Fruit fly (Drosophila melanogaster) whole organism: Measurements from ENCODE around the gene ex.

ENCODE experiments used
- CG8478 ChIP-seq: fragments of >200 bp; optimal IDR thresholded peaks from 2 replicates; lab custom pipeline; 2018; ENCODE audit warnings: inconsistent platforms
- Dll ChIP-seq: fragments of >200 bp; optimal IDR thresholded peaks from 2 replicates; lab custom pipeline; 2017
- pan ChIP-seq: fragments of >200 bp; optimal IDR thresholded peaks from 2 replicates; lab custom pipeline; 2017
- usp ChIP-seq: fragments of >200 bp; optimal IDR thresholded peaks from 2 replicates; lab custom pipeline; 2017; ENCODE audit warnings: missing biosample characterization, missing genetic modification characterization, mixed read lengths

DNA sequence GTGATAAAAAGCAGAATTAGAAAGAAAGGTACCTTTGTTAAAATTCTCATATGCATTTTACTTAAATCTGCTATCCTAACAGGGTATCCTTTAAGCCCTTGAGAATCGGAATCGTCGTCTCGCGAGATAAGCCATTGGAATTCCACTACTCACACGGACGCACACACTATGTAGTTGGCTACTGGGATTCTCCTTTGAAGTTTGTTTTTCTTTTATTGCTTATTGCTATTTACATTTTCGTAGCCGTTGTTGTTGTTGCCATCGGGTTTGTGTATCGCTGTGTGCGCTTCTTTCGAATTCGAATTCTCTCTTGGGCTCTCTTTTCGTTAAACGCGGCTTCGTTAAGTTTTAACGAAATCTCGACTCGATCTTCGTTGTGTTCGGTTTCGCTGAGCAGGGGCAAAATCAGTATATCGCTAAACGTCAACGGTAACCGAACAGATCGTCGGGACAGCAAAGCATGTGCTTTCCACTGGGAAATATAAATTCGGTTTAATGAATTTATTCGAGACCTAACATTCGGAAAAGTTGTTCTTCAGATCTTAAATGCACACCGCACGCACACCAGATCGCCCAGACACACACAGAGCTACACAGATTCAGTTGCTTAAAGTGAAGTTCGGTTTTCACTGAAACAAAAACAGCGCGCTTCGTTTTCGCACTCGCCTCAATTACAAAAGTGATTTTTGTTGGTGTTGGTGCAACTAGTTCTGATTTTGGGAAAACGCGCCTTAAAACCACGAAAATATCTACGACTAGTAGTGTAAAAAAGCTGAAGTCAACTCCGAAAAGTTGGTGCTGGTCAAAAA lies at the start of gene ex:
- TF ChIP-seq usp (GFP tag; lab: Kevin White, UChicago) (no peak), CG8478 (lab: Kevin White, UChicago) (no peak), pan (lab: Kevin White, UChicago) (no peak), Dll (no peak)
